Worm (Caenorhabditis elegans) whole organism, dauer: ENCODE results near the gene C02D5.2.

Source experiments
- unc-62 ChIP-seq: sonication (generic microtip); optimal IDR thresholded peaks from 2 replicates; lab custom pipeline; 2017; ENCODE audit warnings: missing biosample characterization, missing genetic modification reagents, missing genetic modification characterization

C02D5.2 gene

DNA sequence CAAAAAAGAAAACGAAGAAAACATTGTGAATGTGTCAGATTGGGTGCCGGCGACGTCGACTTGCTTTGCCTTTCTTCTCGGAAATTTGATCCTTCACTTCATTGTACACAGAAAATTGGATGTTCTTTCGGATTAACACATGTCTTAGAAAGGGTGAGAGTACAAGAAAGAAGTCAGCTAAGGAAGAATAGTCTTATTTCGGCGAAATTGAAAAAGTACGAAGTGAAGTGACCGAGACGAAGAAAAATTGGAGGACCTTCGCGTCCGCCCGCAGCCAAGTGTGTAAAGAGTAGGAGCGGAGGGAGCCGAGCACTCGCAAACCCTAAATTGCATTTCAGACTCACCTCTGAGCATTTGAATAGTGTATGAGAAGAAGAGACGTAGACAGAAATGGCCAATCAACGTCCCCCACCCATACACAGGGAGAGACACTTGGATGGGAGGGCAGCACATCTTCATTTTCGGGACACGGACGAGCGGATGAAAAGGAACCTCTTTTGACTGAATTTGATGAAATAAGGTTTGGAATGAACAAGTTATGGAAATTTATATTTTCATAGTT lies 31.5 kb downstream of the C02D5.2 start, which contains the start of gene glr-1:
TSS of gene glr-1 (minus strand) at position 51 of the 562 bp plus-strand sequence.
- TF ChIP-seq unc-62: no peak

DNA sequence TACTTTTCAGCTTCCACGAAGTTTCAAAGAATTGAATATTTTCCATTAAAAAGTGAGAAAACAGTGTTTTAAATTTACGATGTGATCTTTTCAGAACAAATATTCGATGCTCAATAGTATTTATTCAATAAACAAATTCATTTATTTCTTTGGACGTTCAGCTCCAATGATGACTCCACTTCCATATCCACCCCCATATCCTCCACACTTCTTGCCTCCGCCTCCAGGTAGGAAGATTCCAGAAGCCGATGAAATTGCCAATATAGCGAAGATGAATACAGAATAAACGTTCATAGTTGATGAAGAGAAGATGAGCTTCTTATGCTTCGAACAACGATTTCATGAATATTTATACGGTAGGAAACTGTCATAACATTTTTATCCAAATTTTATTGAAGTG lies 32.1 kb downstream of the C02D5.2 start, which contains the start of gene fip-3:
TSS of gene fip-3 (minus strand) at position 294 of the 400 bp plus-strand sequence.
- TF ChIP-seq unc-62: no peak

ce11 chrIII:8590882-8591281 lies 33.7 kb downstream of the C02D5.2 start, which contains the start of gene fipr-16:
TSS of gene fipr-16 (minus strand) at chrIII:8590982.
- TF ChIP-seq unc-62: no peak

DNA sequence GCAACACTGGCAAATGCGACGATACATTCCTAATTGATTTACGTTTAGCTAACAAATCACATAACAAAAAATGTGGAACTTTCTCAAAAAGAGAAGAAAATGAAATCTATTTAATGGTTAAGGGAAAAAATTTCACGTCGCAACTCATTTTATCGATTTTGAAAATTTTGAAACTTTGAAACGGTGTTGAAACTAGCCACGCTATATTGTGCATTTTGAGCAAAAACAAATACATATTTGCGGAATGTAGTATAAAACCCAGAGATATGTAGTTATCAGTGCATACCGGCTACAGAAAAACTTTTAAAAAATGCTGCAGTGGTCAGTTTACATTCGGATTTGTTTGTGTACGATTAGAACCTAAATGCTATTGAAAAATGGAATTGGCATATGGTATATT lies 36.5 kb downstream of the C02D5.2 start, which contains the start of gene C06E1.7:
TSS of gene C06E1.7 (minus strand) at position 101 of the 400 bp plus-strand sequence.
- no peak for TF ChIP-seq unc-62

DNA sequence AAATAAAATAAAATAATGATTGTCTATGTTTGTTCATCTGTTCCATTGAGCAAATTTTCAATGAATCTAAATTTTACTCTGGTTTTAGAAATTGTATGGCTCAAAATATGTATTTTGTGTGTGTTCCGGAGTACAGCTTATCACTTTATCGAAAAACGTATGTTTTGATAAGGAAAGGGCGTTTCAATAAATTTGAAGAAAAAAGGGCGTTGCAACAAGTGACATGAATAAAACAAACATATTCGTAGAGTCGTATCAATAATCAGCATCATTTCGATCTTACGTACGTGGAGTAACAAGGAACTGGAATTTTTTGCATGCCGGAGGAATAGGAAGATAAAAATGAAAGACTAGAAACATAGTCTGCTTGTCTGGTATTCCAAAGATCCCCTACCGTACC lies 37.0 kb downstream of the C02D5.2 start:
- no peak for TF ChIP-seq unc-62

ce11 chrIII:8596692-8597091 lies 39.6 kb downstream of the C02D5.2 start:
- TF ChIP-seq unc-62: no peak

ce11 chrIII:8597770-8598169 lies 40.6 kb downstream of the C02D5.2 start, which contains the start of gene ztf-30:
TSS of gene ztf-30 (minus strand) at chrIII:8597870.
- TF ChIP-seq unc-62: no peak

ce11 chrIII:8598961-8599360 lies 41.8 kb downstream of the C02D5.2 start:
- no peak for TF ChIP-seq unc-62

ce11 chrIII:8602148-8602547 lies 45.0 kb downstream of the C02D5.2 start:
- TF ChIP-seq unc-62: no peak

ce11 chrIII:8605532-8605931 lies 48.4 kb downstream of the C02D5.2 start, which contains the start of gene C06E1.1:
TSS of gene C06E1.1 (plus strand) at chrIII:8605832.
- TF ChIP-seq unc-62: no peak
